Comparison of ENCODE assay signal across 4 worm cellular contexts in the genomic region with DNA sequence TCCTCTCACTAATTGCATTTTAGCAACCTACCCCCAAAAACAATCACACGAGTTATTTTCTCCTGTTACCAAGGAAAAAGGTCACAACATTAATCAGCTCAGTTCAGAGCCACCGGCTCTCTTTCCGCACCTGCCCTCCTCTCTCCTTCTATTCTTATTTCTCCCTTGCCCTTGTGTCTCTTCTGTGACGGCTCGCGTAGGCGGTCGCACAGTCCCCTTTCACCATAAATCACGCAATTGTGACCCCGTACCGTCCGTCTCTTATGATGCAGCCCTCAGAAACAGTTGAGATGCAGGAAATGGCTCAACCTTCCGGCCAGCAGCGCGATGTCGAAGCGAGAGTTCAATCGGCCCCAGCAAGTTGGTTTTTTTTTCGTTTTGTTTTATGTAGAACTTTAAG.
TF ChIP-seq lines count a peak whose summit lies in the region.

A gene (plus strand): TSS at position 200 of the 400 bp plus-strand sequence.

TF ChIP-seq in whole organism, early embryonic, 17 proteins besides CTCF, POLR2A, EP300 and RAD21:
- TF ChIP-seq ets-7 (tag; optimal IDR thresholded peaks at IDR 0.05; lab: Kevin White, UChicago) = peak; percentile 41
- peak; percentile 73 for TF ChIP-seq aly-1 (tag; optimal IDR thresholded peaks at IDR 0.05; lab: Kevin White, UChicago)
- TF ChIP-seq hmg-4 (GFP tag; optimal IDR thresholded peaks at IDR 0.05; lab: Kevin White, UChicago) = peak; percentile 74
- TF ChIP-seq hnd-1 (tag; optimal IDR thresholded peaks at IDR 0.05; lab: Kevin White, UChicago) = no peak

TF ChIP-seq in whole organism, late embryonic, 69 proteins besides CTCF, POLR2A, EP300 and RAD21:
- TF ChIP-seq fkh-6 (tag; optimal IDR thresholded peaks at IDR 0.05; lab: Kevin White, UChicago) (peak; percentile 37), F13H6.1 (tag; optimal IDR thresholded peaks at IDR 0.05; lab: Kevin White, UChicago) (no peak), nfya-1 (tag; optimal IDR thresholded peaks at IDR 0.05; lab: Kevin White, UChicago) (no peak), che-1 (tag; optimal IDR thresholded peaks at IDR 0.05; lab: Kevin White, UChicago) (no peak), C38D4.7 (GFP tag; optimal IDR thresholded peaks at IDR 0.05; lab: Kevin White, UChicago) (no peak), hlh-6 (tag; optimal IDR thresholded peaks at IDR 0.05; lab: Kevin White, UChicago) (peak; percentile 59), nhr-232 (tag; optimal IDR thresholded peaks at IDR 0.05; lab: Kevin White, UChicago) (peak; percentile 5), C08G9.2 (tag; optimal IDR thresholded peaks at IDR 0.05; lab: Kevin White, UChicago) (peak; percentile 46), hlh-30 (tag; optimal IDR thresholded peaks at IDR 0.05; lab: Kevin White, UChicago; ENCODE audit: insufficient read depth) (no peak), ref-2 (tag; optimal IDR thresholded peaks at IDR 0.05; lab: Kevin White, UChicago) (peak; percentile 38), tbx-2 (tag; optimal IDR thresholded peaks at IDR 0.05; lab: Kevin White, UChicago) (peak; percentile 12), ceh-31 (tag; optimal IDR thresholded peaks at IDR 0.05; lab: Kevin White, UChicago) (peak; percentile 4)

TF ChIP-seq in whole organism, mixed stage, embryonic, 35 proteins besides CTCF, POLR2A, EP300 and RAD21:
- TF ChIP-seq flh-1 (GFP tag; optimal IDR thresholded peaks at IDR 0.05; lab: Kevin White, UChicago) = peak; percentile 14
- TF ChIP-seq sem-2 (GFP tag; optimal IDR thresholded peaks at IDR 0.05; lab: Kevin White, UChicago) = no peak
- no peak for TF ChIP-seq elt-1 (tag; optimal IDR thresholded peaks at IDR 0.05; lab: Kevin White, UChicago; ENCODE audit: borderline replicate concordance, insufficient read depth)
- TF ChIP-seq sptf-1 (tag; optimal IDR thresholded peaks at IDR 0.05; lab: Kevin White, UChicago) = no peak
- peak; percentile 12 for TF ChIP-seq ceh-83 (GFP tag; optimal IDR thresholded peaks at IDR 0.05; lab: Kevin White, UChicago)
- peak; percentile 30 for TF ChIP-seq cnd-1 (tag; optimal IDR thresholded peaks at IDR 0.05; lab: Kevin White, UChicago)
- TF ChIP-seq nhr-237 (tag; optimal IDR thresholded peaks at IDR 0.05; lab: Kevin White, UChicago) = no peak
- peak; percentile 73 for TF ChIP-seq nhr-2 (tag; optimal IDR thresholded peaks at IDR 0.05; lab: Kevin White, UChicago)
TF ChIP-seq in whole organism, mixed stage, embryonic: peak in this region for 4.

TF ChIP-seq in whole organism, young adult, 124 proteins besides CTCF, POLR2A, EP300 and RAD21:
- TF ChIP-seq nfya-1 (tag; optimal IDR thresholded peaks at IDR 0.05; lab: Kevin White, UChicago; ENCODE audit: borderline replicate concordance, insufficient read depth) = no peak
- TF ChIP-seq cebp-2 (GFP tag; IDR thresholded peaks at IDR 0.05; lab: Robert Waterston, UW) = 0 out of 2 replicates have a peak, but pooled peaks have one; percentile 58
